Worm (Caenorhabditis elegans) whole organism, L3 larva: ENCODE results near the gene Y57G7A.3.

ENCODE experiments used
- ama-1 ChIP-seq: fragments of 150-350 bp; optimal IDR thresholded peaks from 2 replicates; lab custom pipeline; 2018
- ceh-9 ChIP-seq: sonication (generic microtip); optimal IDR thresholded peaks from 2 replicates; lab custom pipeline; 2018; ENCODE audit warnings: missing biosample characterization, missing genetic modification characterization
- elt-3 ChIP-seq, 3 experiments: fragments of 150-350 bp in 1 of 3; sonication (generic microtip) in 2 of 3; optimal IDR thresholded peaks; 2 replicates in 2 of 3; 4 replicates in 1 of 3; lab custom pipeline; 2014 to 2017; ENCODE audit warnings: missing biosample characterization in 3 of 3, missing genetic modification characterization in 3 of 3
- fkh-2 ChIP-seq: fragments of 150-350 bp; optimal IDR thresholded peaks from 2 replicates; lab custom pipeline; 2014; ENCODE audit warnings: missing biosample characterization, missing genetic modification reagents, missing genetic modification characterization
- lin-15B ChIP-seq: fragments of 150-350 bp; optimal IDR thresholded peaks from 2 replicates; lab custom pipeline; 2014; ENCODE audit warnings: missing biosample characterization, missing genetic modification characterization
- mdl-1 ChIP-seq: fragments of 150-350 bp; optimal IDR thresholded peaks from 2 replicates; lab custom pipeline; 2014; ENCODE audit warnings: missing biosample characterization, missing genetic modification characterization
- nfya-1 ChIP-seq: sonication (generic microtip); optimal IDR thresholded peaks from 2 replicates; lab custom pipeline; 2017; ENCODE audit warnings: missing genetic modification characterization, mild to moderate bottlenecking, missing compliant biosample characterization, antibody characterized with exemption, moderate library complexity; ENCODE audit not compliant: insufficient read depth
- nhr-23 ChIP-seq: fragments of 150-350 bp; optimal IDR thresholded peaks from 2 replicates; lab custom pipeline; 2014; ENCODE audit warnings: missing biosample characterization, missing genetic modification reagents, missing genetic modification characterization
- sea-2 ChIP-seq: fragments of 150-350 bp; sonication (generic microtip); optimal IDR thresholded peaks from 4 replicates; lab custom pipeline; 2014; ENCODE audit warnings: missing biosample characterization, missing genetic modification reagents, missing genetic modification characterization
- snpc-4 ChIP-seq: fragments of 150-350 bp; optimal IDR thresholded peaks from 2 replicates; lab custom pipeline; 2014; ENCODE audit warnings: missing biosample characterization, missing genetic modification characterization

- no peak for TF ChIP-seq sea-2 (GFP tag; lab: Kevin White, UChicago)
- no peak for TF ChIP-seq snpc-4 (tag; lab: Kevin White, UChicago)
- TF ChIP-seq nhr-23: no peak
- TF ChIP-seq ama-1 (lab: Kevin White, UChicago): no peak
- no peak for TF ChIP-seq fkh-2 (tag; lab: Kevin White, UChicago)
- TF ChIP-seq lin-15B (tag; lab: Kevin White, UChicago): no peak
- no peak for TF ChIP-seq elt-3 (tag; optimal IDR thresholded peaks at IDR 0.05; lab: Kevin White, UChicago)
- TF ChIP-seq ceh-9 (tag; lab: Kevin White, UChicago): no peak
- TF ChIP-seq mdl-1 (tag; lab: Kevin White, UChicago): no peak
- TF ChIP-seq nfya-1 (tag; lab: Kevin White, UChicago): no peak
Measured at ce11 chrII:1266790-1267189, 18.8 kb upstream of the Y57G7A.3 start, which contains the start of gene oac-30.
